Fruit fly (Drosophila melanogaster): ENCODE measurements around the gene CG32221.
A peak's percentile ranks its signal among the peaks of the same experiment; 100 is the strongest.

CG32221 gene

dm6 chr3L:19790929-19791687 lies 43.4 kb upstream of the CG32221 start (continued):
- TF ChIP-seq CG10543 (GFP tag; optimal IDR thresholded peaks at IDR 0.05) = peak; percentile 80
- TF ChIP-seq trem (tag; optimal IDR thresholded peaks at IDR 0.05) = peak; percentile 28
- TF ChIP-seq insv (GFP tag; optimal IDR thresholded peaks at IDR 0.05) = peak in 1 of 2 experiments; percentile 45
- no peak for TF ChIP-seq knrl (GFP tag; IDR thresholded peaks at IDR 0.05; ENCODE audit: partially characterized antibody)
- TF ChIP-seq CG2889 (GFP tag; IDR thresholded peaks at IDR 0.05) = no peak
- peak; percentile 54; the same call in 1 of the 2 replicates for TF ChIP-seq CG31441 (GFP tag; IDR thresholded peaks at IDR 0.05)
- peak; percentile 47 for TF ChIP-seq Sox102F (GFP tag; optimal IDR thresholded peaks at IDR 0.05)
- peak; percentile 79 for TF ChIP-seq gem (tag; optimal IDR thresholded peaks at IDR 0.05)
- TF ChIP-seq CG33557 (GFP tag; optimal IDR thresholded peaks at IDR 0.05) = peak; percentile 58
- TF ChIP-seq ab (GFP tag; optimal IDR thresholded peaks at IDR 0.05) = peak; percentile 15
- TF ChIP-seq gcm (GFP tag; optimal IDR thresholded peaks at IDR 0.05) = no peak
- peak; percentile 52 for TF ChIP-seq CG18476 (GFP tag; optimal IDR thresholded peaks at IDR 0.05)
- TF ChIP-seq ERR (GFP tag; optimal IDR thresholded peaks at IDR 0.05) = no peak
- TF ChIP-seq Stat92E (GFP tag; optimal IDR thresholded peaks at IDR 0.05) = no peak
- TF ChIP-seq CG15011 (GFP tag; optimal IDR thresholded peaks at IDR 0.05) = peak; percentile 56
- 0 out of 2 replicates have a peak, but pooled peaks have one; percentile 38 for TF ChIP-seq unc-4 (GFP tag; IDR thresholded peaks at IDR 0.05; ENCODE audit: partially characterized antibody)
- no peak for TF ChIP-seq Scr (GFP tag; IDR thresholded peaks at IDR 0.05; ENCODE audit: partially characterized antibody)
- TF ChIP-seq Elba2 (GFP tag; optimal IDR thresholded peaks at IDR 0.05) = no peak
- TF ChIP-seq tll (GFP tag; optimal IDR thresholded peaks at IDR 0.05) = no peak
- TF ChIP-seq CG14050 (GFP tag; IDR thresholded peaks at IDR 0.05) = no peak
- TF ChIP-seq Hr3 (GFP tag; optimal IDR thresholded peaks at IDR 0.05) = peak; percentile 50
- TF ChIP-seq stc (GFP tag; IDR thresholded peaks at IDR 0.05) = peak; percentile 25; the same call in 1 of the 2 replicates
- peak; percentile 30 for TF ChIP-seq CG7928 (GFP tag; optimal IDR thresholded peaks at IDR 0.05)
- no peak for TF ChIP-seq seq (GFP tag; IDR thresholded peaks at IDR 0.05)
- 0 out of 2 replicates have a peak, but pooled peaks have one; percentile 20 for TF ChIP-seq ro (GFP tag; IDR thresholded peaks at IDR 0.05)
- TF ChIP-seq esg (GFP tag; conservative IDR thresholded peaks at IDR 0.05) = peak; percentile 38
- TF ChIP-seq D19B (GFP tag; optimal IDR thresholded peaks at IDR 0.05) = peak; percentile 74
- TF ChIP-seq CG2678 (tag; optimal IDR thresholded peaks at IDR 0.05) = peak; percentile 77
- TF ChIP-seq grau (tag; optimal IDR thresholded peaks at IDR 0.05) = peak; percentile 80
- peak in 1 of 2 experiments; percentile 88 for TF ChIP-seq eve (GFP tag; optimal IDR thresholded peaks at IDR 0.05)
- peak; percentile 22 for TF ChIP-seq CG1233 (GFP tag; optimal IDR thresholded peaks at IDR 0.05)
- peak; percentile 83 for TF ChIP-seq CG17361 (GFP tag; IDR thresholded peaks at IDR 0.05)
- no peak for TF ChIP-seq h (optimal IDR thresholded peaks at IDR 0.05)
- no peak for TF ChIP-seq CG14667 (GFP tag; IDR thresholded peaks at IDR 0.05)
- peak; percentile 15 for TF ChIP-seq CG4617 (GFP tag; optimal IDR thresholded peaks at IDR 0.05; ENCODE audit: borderline replicate concordance)
- peak; percentile 71 for TF ChIP-seq CG10147 (GFP tag; optimal IDR thresholded peaks at IDR 0.05)
- peak; percentile 54; the same call in 1 of the 3 replicates for TF ChIP-seq CG34422 (GFP tag; IDR thresholded peaks at IDR 0.05)
- no peak for TF ChIP-seq eyg (GFP tag; optimal IDR thresholded peaks at IDR 0.05)
- no peak for TF ChIP-seq bowl (GFP tag; IDR thresholded peaks at IDR 0.05)
- TF ChIP-seq vvl (GFP tag; IDR thresholded peaks at IDR 0.05) = no peak; the same call in 1 of the 2 replicates
- peak; percentile 95 for TF ChIP-seq row (GFP tag; IDR thresholded peaks at IDR 0.05)
- TF ChIP-seq CG13424 (tag; optimal IDR thresholded peaks at IDR 0.05) = peak; percentile 68
- peak; percentile 96 for TF ChIP-seq Ets65A (GFP tag)
- TF ChIP-seq TFAM (GFP tag; optimal IDR thresholded peaks at IDR 0.05) = no peak
- TF ChIP-seq pho (GFP tag; optimal IDR thresholded peaks at IDR 0.05) = peak; percentile 69
- TF ChIP-seq fd3F (GFP tag; optimal IDR thresholded peaks at IDR 0.05) = peak; percentile 49
- TF ChIP-seq br (optimal IDR thresholded peaks at IDR 0.05) = no peak
- TF ChIP-seq dmrt99B (tag; optimal IDR thresholded peaks at IDR 0.05) = peak; percentile 67
- TF ChIP-seq gt (GFP tag; IDR thresholded peaks at IDR 0.05) = no peak
